Fruit fly (Drosophila melanogaster) whole organism, embryonic: ENCODE measurements around the gene CG14419.
A peak's percentile ranks its signal among the peaks of the same experiment; 100 is the strongest.

Experiments used
- Ada2b ChIP-seq: fragments of 200-800 bp; sonication (Bioruptor generic); IDR thresholded peaks from 2 replicates; pipeline ENCODE4 v1.3.6; 2022; ENCODE audit warnings: missing biosample characterization, missing genetic modification characterization
- Adf1 ChIP-seq: fragments of 200-800 bp; sonication (Bioruptor generic); IDR thresholded peaks from 2 replicates; pipeline ENCODE4 v1.3.6; 2022; ENCODE audit warnings: missing biosample characterization, missing genetic modification characterization
- Blimp-1 ChIP-seq: fragments of 200-800 bp; sonication (Bioruptor generic); optimal IDR thresholded peaks from 3 replicates; lab custom pipeline; 2018; ENCODE audit warnings: missing biosample characterization, missing genetic modification characterization, mild to moderate bottlenecking, moderate library complexity, missing genetic modification reagents
- CG11398 ChIP-seq: fragments of 200-800 bp; sonication (Bioruptor generic); optimal IDR thresholded peaks from 2 replicates; lab custom pipeline; 2016; ENCODE audit warnings: missing biosample characterization, missing genetic modification characterization
- CG11456 ChIP-seq: fragments of 200-800 bp; sonication (Bioruptor generic); IDR thresholded peaks from 3 replicates; pipeline ENCODE4 v1.3.6; 2022; ENCODE audit warnings: missing biosample characterization, missing genetic modification characterization
- CG12391 ChIP-seq: fragments of 200-800 bp; sonication (Bioruptor generic); optimal IDR thresholded peaks from 3 replicates; lab custom pipeline; 2018; ENCODE audit warnings: missing biosample characterization, mild to moderate bottlenecking, missing genetic modification characterization, moderate library complexity
- CG13894 ChIP-seq: fragments of 200-800 bp; sonication (Bioruptor generic); optimal IDR thresholded peaks from 3 replicates; lab custom pipeline; 2018; ENCODE audit warnings: missing biosample characterization, mild to moderate bottlenecking, missing genetic modification characterization, moderate library complexity
- CG15011 ChIP-seq: fragments of 200-800 bp; sonication (Bioruptor generic); optimal IDR thresholded peaks from 3 replicates; lab custom pipeline; 2018; ENCODE audit warnings: missing biosample characterization, mild to moderate bottlenecking, missing genetic modification characterization
- CG1529 ChIP-seq: fragments of 200-800 bp; sonication (Bioruptor generic); optimal IDR thresholded peaks from 3 replicates; lab custom pipeline; 2018; ENCODE audit warnings: missing biosample characterization, missing genetic modification characterization
- CG15696 ChIP-seq: fragments of 200-800 bp; sonication (Bioruptor generic); optimal IDR thresholded peaks from 2 replicates; lab custom pipeline; 2019; ENCODE audit warnings: missing biosample characterization, mild to moderate bottlenecking, missing genetic modification characterization, moderate library complexity
- CG31388 ChIP-seq: fragments of 200-800 bp; sonication (Bioruptor generic); optimal IDR thresholded peaks from 2 replicates; lab custom pipeline; 2016; ENCODE audit warnings: missing biosample characterization, missing genetic modification characterization
- CG32532 ChIP-seq: fragments of 200-800 bp; sonication (Bioruptor generic); IDR thresholded peaks from 2 replicates; pipeline ENCODE4 v1.3.6; 2022; ENCODE audit warnings: missing biosample characterization, missing genetic modification characterization
- CG3407 ChIP-seq: fragments of 200-800 bp; sonication (Bioruptor generic); optimal IDR thresholded peaks from 2 replicates; lab custom pipeline; 2018; ENCODE audit warnings: missing biosample characterization, mild to moderate bottlenecking, missing genetic modification characterization
- CG3995 ChIP-seq: fragments of 200-800 bp; sonication (Bioruptor generic); optimal IDR thresholded peaks from 3 replicates; lab custom pipeline; 2016; ENCODE audit warnings: missing biosample characterization, missing genetic modification characterization
- CG4360 ChIP-seq: fragments of 200-800 bp; sonication (Bioruptor generic); IDR thresholded peaks from 2 replicates; pipeline ENCODE4 v1.3.6; 2022; ENCODE audit warnings: missing biosample characterization, missing genetic modification characterization
- CG6254 ChIP-seq: fragments of 200-800 bp; sonication (Bioruptor generic); optimal IDR thresholded peaks from 3 replicates; lab custom pipeline; 2017; ENCODE audit warnings: mild to moderate bottlenecking, missing biosample characterization, missing genetic modification reagents, missing genetic modification characterization
- CG6765 ChIP-seq: fragments of 200-800 bp; sonication (Bioruptor generic); optimal IDR thresholded peaks from 3 replicates; lab custom pipeline; 2017; ENCODE audit warnings: missing biosample characterization, mild to moderate bottlenecking, missing genetic modification characterization
- CG6813 ChIP-seq: fragments of 200-800 bp; sonication (Bioruptor generic); optimal IDR thresholded peaks from 2 replicates; lab custom pipeline; 2017; ENCODE audit warnings: missing biosample characterization, missing genetic modification characterization, mild to moderate bottlenecking, moderate library complexity, missing genetic modification reagents
- CG7372 ChIP-seq: fragments of 200-800 bp; sonication (Bioruptor generic); IDR thresholded peaks from 2 replicates; pipeline ENCODE4 v1.3.6; 2022; ENCODE audit warnings: missing biosample characterization, missing genetic modification characterization
- CG8478 ChIP-seq: fragments of >200 bp; optimal IDR thresholded peaks from 2 replicates; lab custom pipeline; 2018
- CG9215 ChIP-seq: fragments of 200-800 bp; sonication (Bioruptor generic); IDR thresholded peaks from 2 replicates; pipeline ENCODE4 v1.3.6; 2022; ENCODE audit warnings: missing biosample characterization, missing genetic modification characterization
- CG9437 ChIP-seq: fragments of 200-800 bp; sonication (Bioruptor generic); optimal IDR thresholded peaks from 2 replicates; lab custom pipeline; 2018; ENCODE audit warnings: missing biosample characterization, mild to moderate bottlenecking, missing genetic modification characterization
- CTCF ChIP-seq: fragments of 200-800 bp; sonication (Bioruptor generic); optimal IDR thresholded peaks from 2 replicates; lab custom pipeline; 2017; ENCODE audit warnings: missing biosample characterization, mild to moderate bottlenecking, missing genetic modification characterization, moderate library complexity
- Doc2 ChIP-seq: fragments of 200-800 bp; sonication (Bioruptor generic); IDR thresholded peaks from 2 replicates; pipeline ENCODE4 v1.3.6; 2022; ENCODE audit warnings: missing biosample characterization, missing genetic modification characterization
- H15 ChIP-seq: fragments of 200-800 bp; sonication (Bioruptor generic); IDR thresholded peaks from 3 replicates; pipeline ENCODE4 v1.3.6; 2022; ENCODE audit warnings: missing biosample characterization, missing genetic modification characterization
- HHEX ChIP-seq: fragments of 200-800 bp; sonication (Bioruptor generic); optimal IDR thresholded peaks from 3 replicates; lab custom pipeline; 2017; ENCODE audit warnings: missing biosample characterization, mild to moderate bottlenecking, missing genetic modification characterization, missing genetic modification reagents
- NC2α ChIP-seq: fragments of 200-800 bp; sonication (Bioruptor generic); optimal IDR thresholded peaks from 2 replicates; lab custom pipeline; 2016; ENCODE audit warnings: missing biosample characterization, missing genetic modification characterization
- NK7.1 ChIP-seq: fragments of 200-800 bp; sonication (Bioruptor generic); optimal IDR thresholded peaks from 3 replicates; lab custom pipeline; 2016; ENCODE audit warnings: missing biosample characterization, missing genetic modification characterization
- Poxn ChIP-seq: fragments of 200-800 bp; sonication (Bioruptor generic); IDR thresholded peaks from 2 replicates; pipeline ENCODE4 v1.3.6; 2022; ENCODE audit warnings: missing biosample characterization, missing genetic modification characterization
- Tbp ChIP-seq: fragments of >200 bp; optimal IDR thresholded peaks from 2 replicates; lab custom pipeline; 2018; ENCODE audit warnings: missing biosample characterization, missing genetic modification characterization
- amos ChIP-seq: fragments of 200-800 bp; sonication (Bioruptor generic); IDR thresholded peaks from 2 replicates; pipeline ENCODE4 v1.3.6; 2022; ENCODE audit warnings: missing biosample characterization, missing genetic modification characterization; ENCODE audit not compliant: partially characterized antibody
- ap ChIP-seq: fragments of 200-800 bp; sonication (Bioruptor generic); IDR thresholded peaks from 2 replicates; pipeline ENCODE4 v1.3.6; 2022; ENCODE audit warnings: missing biosample characterization, missing genetic modification characterization
- bcd ChIP-seq: fragments of 200-800 bp; sonication (Bioruptor generic); optimal IDR thresholded peaks from 2 replicates; lab custom pipeline; 2017; ENCODE audit warnings: missing biosample characterization, mild to moderate bottlenecking, missing genetic modification characterization
- cad ChIP-seq: fragments of >200 bp; optimal IDR thresholded peaks from 2 replicates; lab custom pipeline; 2017; ENCODE audit warnings: missing biosample characterization, missing genetic modification characterization
- cwo ChIP-seq: fragments of 200-800 bp; sonication (Bioruptor generic); optimal IDR thresholded peaks from 3 replicates; lab custom pipeline; 2017; ENCODE audit warnings: missing biosample characterization, missing genetic modification characterization, mild to moderate bottlenecking, moderate library complexity, missing genetic modification reagents
- dm ChIP-seq: fragments of 200-800 bp; sonication (Bioruptor generic); optimal IDR thresholded peaks from 3 replicates; lab custom pipeline; 2016; ENCODE audit warnings: missing biosample characterization, missing genetic modification characterization
- gce ChIP-seq: fragments of 200-800 bp; sonication (Bioruptor generic); IDR thresholded peaks from 3 replicates; pipeline ENCODE4 v1.3.6; 2022; ENCODE audit warnings: missing biosample characterization, missing genetic modification characterization
- gt ChIP-seq: fragments of 200-800 bp; sonication (Bioruptor generic); IDR thresholded peaks from 2 replicates; pipeline ENCODE4 v1.3.6; 2022; ENCODE audit warnings: missing biosample characterization, missing genetic modification characterization
- hkb ChIP-seq, 2 experiments: fragments of 200-800 bp in 1 of 2; fragments of >200 bp in 1 of 2; sonication (Bioruptor generic) in 1 of 2; IDR thresholded peaks in 1 of 2; optimal IDR thresholded peaks in 1 of 2; 2 replicates each; pipeline versions ENCODE4 v1.3.6 to Lab custom; 2017 to 2022; ENCODE audit warnings: missing biosample characterization in 1 of 2, missing genetic modification characterization in 1 of 2
- jumu ChIP-seq: fragments of 200-800 bp; sonication (Bioruptor generic); optimal IDR thresholded peaks from 3 replicates; lab custom pipeline; 2016; ENCODE audit warnings: missing biosample characterization, missing genetic modification characterization
- kay ChIP-seq: fragments of 200-800 bp; sonication (Bioruptor generic); optimal IDR thresholded peaks from 2 replicates; lab custom pipeline; 2016; ENCODE audit warnings: missing biosample characterization, missing genetic modification characterization
- lab ChIP-seq: fragments of 200-800 bp; sonication (Bioruptor generic); optimal IDR thresholded peaks from 3 replicates; lab custom pipeline; 2017; ENCODE audit warnings: missing biosample characterization, missing genetic modification characterization, mild to moderate bottlenecking, moderate library complexity, missing genetic modification reagents
- lmd ChIP-seq: fragments of 200-800 bp; sonication (Bioruptor generic); IDR thresholded peaks from 2 replicates; pipeline ENCODE4 v1.3.6; 2022; ENCODE audit warnings: missing biosample characterization, missing genetic modification characterization
- lov ChIP-seq, 2 experiments: fragments of 200-800 bp in 1 of 2; fragments of >200 bp in 1 of 2; sonication (Bioruptor generic) in 1 of 2; IDR thresholded peaks in 1 of 2; optimal IDR thresholded peaks in 1 of 2; 2 replicates in 1 of 2; 3 replicates in 1 of 2; pipeline versions ENCODE4 v1.3.6 to Lab custom; 2017 to 2022; ENCODE audit warnings: missing biosample characterization in 1 of 2, missing genetic modification characterization in 1 of 2
- luna ChIP-seq: fragments of 200-800 bp; sonication (Bioruptor generic); optimal IDR thresholded peaks from 2 replicates; lab custom pipeline; 2016; ENCODE audit warnings: missing biosample characterization, missing genetic modification characterization
- mam ChIP-seq: fragments of 200-800 bp; sonication (Bioruptor generic); optimal IDR thresholded peaks from 3 replicates; lab custom pipeline; 2016; ENCODE audit warnings: missing biosample characterization, missing genetic modification characterization
- run ChIP-seq: fragments of 200-800 bp; sonication (Bioruptor generic); optimal IDR thresholded peaks from 3 replicates; lab custom pipeline; 2018; ENCODE audit warnings: missing biosample characterization, mild to moderate bottlenecking, missing genetic modification characterization
- sima ChIP-seq: fragments of 200-800 bp; sonication (Bioruptor generic); optimal IDR thresholded peaks from 2 replicates; lab custom pipeline; 2016; ENCODE audit warnings: missing biosample characterization, missing genetic modification characterization
- sr ChIP-seq: fragments of 200-800 bp; sonication (Bioruptor generic); IDR thresholded peaks from 3 replicates; pipeline ENCODE4 v1.3.6; 2022; ENCODE audit warnings: missing biosample characterization, missing genetic modification characterization
- twi ChIP-seq: fragments of 200-800 bp; optimal IDR thresholded peaks from 2 replicates; lab custom pipeline; 2019; ENCODE audit warnings: missing biosample characterization, mild to moderate bottlenecking, missing genetic modification characterization, moderate library complexity
- unpg ChIP-seq: fragments of 200-800 bp; sonication (Bioruptor generic); optimal IDR thresholded peaks from 3 replicates; lab custom pipeline; 2018; ENCODE audit warnings: missing biosample characterization, mild to moderate bottlenecking, missing genetic modification characterization, moderate library complexity

Gene CG14419

DNA sequence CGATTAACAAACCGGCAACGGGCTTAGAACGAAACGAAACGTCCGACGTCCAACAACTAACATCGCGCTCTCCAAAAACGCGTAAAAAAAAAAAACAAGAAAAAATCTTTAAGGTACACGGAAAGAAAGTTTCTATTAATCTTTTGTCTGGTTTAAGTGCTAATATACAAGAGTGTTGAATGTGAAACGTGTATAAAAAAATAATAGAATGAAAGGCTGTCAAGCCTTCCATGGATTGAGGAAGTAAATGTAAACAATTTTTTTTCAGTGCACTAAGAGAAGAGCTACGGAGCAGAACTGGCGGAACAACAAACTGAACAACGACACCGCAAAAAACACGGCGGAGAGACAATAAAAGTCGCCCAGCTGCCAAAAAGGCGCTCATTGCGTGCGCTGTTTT lies 34.0 kb upstream of the CG14419 start, which contains the start of gene CG3588 (continued):
- TF ChIP-seq CG1529 (GFP tag; lab: Kevin White, UChicago) (peak; percentile 21), Doc2 (GFP tag; lab: Robert Waterston, UW) (no peak), H15 (GFP tag; lab: Robert Waterston, UW) (peak; percentile 68), twi (tag; lab: Kevin White, UChicago) (no peak), CG4360 (GFP tag; lab: Robert Waterston, UW) (no peak), mam (no peak), CG15696 (tag; lab: Kevin White, UChicago) (no peak), sima (GFP tag; lab: Kevin White, UChicago) (no peak), NK7.1 (GFP tag; lab: Kevin White, UChicago) (peak; percentile 42), ap (GFP tag; lab: Robert Waterston, UW) (peak; percentile 59; the same call in 1 of the 2 replicates), NC2α (GFP tag; lab: Kevin White, UChicago) (peak; percentile 21), Blimp-1 (GFP tag; lab: Kevin White, UChicago) (peak; percentile 46), kay (GFP tag; lab: Kevin White, UChicago) (no peak), lab (GFP tag; lab: Kevin White, UChicago) (peak; percentile 83), bcd (GFP tag; lab: Kevin White, UChicago) (peak; percentile 68), CG6254 (no peak), luna (no peak), CG3407 (GFP tag; lab: Kevin White, UChicago) (no peak), dm (peak; percentile 43), CG8478 (no peak), CG11398 (GFP tag; lab: Kevin White, UChicago) (peak; percentile 32), sr (GFP tag; lab: Robert Waterston, UW) (0 out of 3 replicates have a peak, but pooled peaks have one; percentile 14), CG6813 (no peak), HHEX (GFP tag; lab: Kevin White, UChicago) (peak; percentile 67), amos (GFP tag; lab: Robert Waterston, UW) (no peak), Poxn (peak; percentile 50; the same call in 1 of the 2 replicates), hkb (optimal IDR thresholded peaks at IDR 0.05; lab: Kevin White, UChicago) (no peak), hkb (GFP tag; IDR thresholded peaks at IDR 0.05; lab: Robert Waterston, UW) (peak; percentile 72), CG11456 (GFP tag; lab: Robert Waterston, UW) (peak; percentile 88), CG9215 (GFP tag; lab: Robert Waterston, UW) (peak; percentile 60), gce (peak; percentile 56; the same call in 1 of the 3 replicates), CG6765 (GFP tag; lab: Kevin White, UChicago) (peak; percentile 53), lov (optimal IDR thresholded peaks at IDR 0.05; lab: Kevin White, UChicago) (no peak), lov (GFP tag; IDR thresholded peaks at IDR 0.05; lab: Robert Waterston, UW) (0 out of 3 replicates have a peak, but pooled peaks have one; percentile 14), gt (GFP tag; lab: Robert Waterston, UW) (no peak), lmd (peak; percentile 85), Ada2b (GFP tag; lab: Robert Waterston, UW) (peak; percentile 68), Tbp (no peak), CG12391 (tag; lab: Kevin White, UChicago) (peak; percentile 58), cwo (GFP tag; lab: Kevin White, UChicago) (peak; percentile 57), CG13894 (peak; percentile 79), cad (GFP tag; lab: Kevin White, UChicago) (no peak), CG31388 (GFP tag; lab: Kevin White, UChicago) (no peak), CG32532 (GFP tag; lab: Robert Waterston, UW) (peak; percentile 92), CG9437 (GFP tag; lab: Kevin White, UChicago) (peak; percentile 45), CG3995 (peak; percentile 5), CG7372 (peak; percentile 82), CG15011 (GFP tag; lab: Kevin White, UChicago) (peak; percentile 44), run (tag; lab: Kevin White, UChicago) (no peak), CTCF (no peak), unpg (GFP tag; lab: Kevin White, UChicago) (peak; percentile 81), jumu (no peak), Adf1 (GFP tag; lab: Robert Waterston, UW) (peak; percentile 38; the same call in 1 of the 2 replicates)
